Worm (Caenorhabditis elegans) whole organism, L4/young adult: Measurements from ENCODE around the gene Y38E10A.14.

ENCODE experiments used
- W03F9.2 ChIP-seq: fragments of 150-350 bp; optimal IDR thresholded peaks from 2 replicates; lab custom pipeline; 2014; ENCODE audit warnings: missing biosample characterization, missing genetic modification characterization
- dao-5 ChIP-seq: sonication (generic microtip); optimal IDR thresholded peaks from 2 replicates; lab custom pipeline; 2016; ENCODE audit warnings: missing genotype, missing genetic modification characterization, moderate library complexity, missing compliant biosample characterization
- him-1 ChIP-seq: sonication (generic microtip); optimal IDR thresholded peaks from 2 replicates; lab custom pipeline; 2016; ENCODE audit warnings: missing genotype, missing genetic modification reagents, missing genetic modification characterization, missing compliant biosample characterization

Y38E10A.14 gene

ce11 chrII:12577754-12578153 lies 46.6 kb downstream of the Y38E10A.14 start, which contains the start of gene clec-8:
Gene clec-8 (minus strand): TSS chrII:12578061.
- TF ChIP-seq him-1 (tag; lab: Kevin White, UChicago) (no peak), dao-5 (no peak), W03F9.2 (tag; lab: Kevin White, UChicago) (no peak)

DNA sequence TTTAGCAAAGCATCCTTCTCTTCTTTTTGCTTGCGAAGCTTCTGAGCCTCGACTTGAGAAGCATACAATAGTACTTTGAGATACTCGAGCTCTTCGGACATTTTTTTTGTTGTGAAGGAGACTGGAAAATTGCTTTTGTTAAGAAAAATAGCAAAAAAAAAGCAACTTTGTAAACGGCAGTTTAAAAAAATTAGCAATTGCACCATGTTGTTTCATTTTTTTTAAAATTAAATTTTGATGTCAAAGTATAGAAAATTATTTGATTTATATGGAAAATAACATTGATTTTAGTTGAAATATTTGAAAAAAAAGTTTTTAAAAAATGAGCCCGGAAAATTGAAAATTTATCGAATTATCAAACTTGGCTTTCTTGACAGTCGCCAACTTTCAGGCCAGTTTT lies 49.7 kb downstream of the Y38E10A.14 start, which contains the start of gene Y38E10A.3:
Gene Y38E10A.3, minus strand, starts transcription at position 101 of the 400 bp plus-strand sequence.
- TF ChIP-seq him-1 (tag; lab: Kevin White, UChicago) = no peak
- TF ChIP-seq W03F9.2 (tag; lab: Kevin White, UChicago) = no peak
- no peak for TF ChIP-seq dao-5

DNA sequence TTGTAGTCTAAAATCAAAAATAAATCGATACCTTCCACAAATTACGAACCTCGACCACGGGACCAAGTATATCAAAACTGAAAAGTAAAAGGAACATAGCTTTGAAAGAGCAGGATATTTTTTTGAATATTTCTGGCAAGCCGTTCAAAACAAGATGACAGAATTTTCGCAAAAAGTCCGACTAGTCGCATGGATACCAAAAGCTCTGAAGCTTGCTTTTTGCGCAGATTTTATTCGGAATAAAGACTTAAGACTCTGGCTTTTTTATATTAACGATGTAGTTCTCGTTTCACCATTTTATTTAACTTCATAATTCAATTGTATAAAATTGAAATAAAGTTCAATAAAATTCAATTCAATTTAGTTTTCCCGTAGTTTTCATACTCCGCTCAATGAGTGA lies 50.8 kb downstream of the Y38E10A.14 start, which contains the start of gene Y38E10A.2:
Gene Y38E10A.2, minus strand, starts transcription at position 101 of the 400 bp plus-strand sequence.
- no peak for TF ChIP-seq W03F9.2 (tag; lab: Kevin White, UChicago)
- TF ChIP-seq dao-5 = no peak
- no peak for TF ChIP-seq him-1 (tag; lab: Kevin White, UChicago)
